Fruit fly (Drosophila melanogaster): Measurements from ENCODE around the gene Fur2.

Fur2 gene

dm6 chrX:16372492-16373350 is at the start of gene Fur2:
Gene Fur2, plus strand, starts transcription at chrX:16373086.
- TF ChIP-seq Dll (optimal IDR thresholded peaks at IDR 0.05) (no peak), psq (optimal IDR thresholded peaks at IDR 0.05) (no peak), pan (optimal IDR thresholded peaks at IDR 0.05) (no peak), CG8478 (optimal IDR thresholded peaks at IDR 0.05) (no peak), EcR (GFP tag; optimal IDR thresholded peaks at IDR 0.05) (no peak), usp (GFP tag; optimal IDR thresholded peaks at IDR 0.05) (no peak)

dm6 chrX:16323536-16323935 is 49.4 kb upstream of the Fur2 start:
- no peak for TF ChIP-seq usp (GFP tag; optimal IDR thresholded peaks at IDR 0.05)
- no peak for TF ChIP-seq Dll (optimal IDR thresholded peaks at IDR 0.05)
- no peak for TF ChIP-seq CG8478 (optimal IDR thresholded peaks at IDR 0.05)
- TF ChIP-seq psq (optimal IDR thresholded peaks at IDR 0.05): no peak
- no peak for TF ChIP-seq EcR (GFP tag; optimal IDR thresholded peaks at IDR 0.05)
- no peak for TF ChIP-seq pan (optimal IDR thresholded peaks at IDR 0.05)

DNA sequence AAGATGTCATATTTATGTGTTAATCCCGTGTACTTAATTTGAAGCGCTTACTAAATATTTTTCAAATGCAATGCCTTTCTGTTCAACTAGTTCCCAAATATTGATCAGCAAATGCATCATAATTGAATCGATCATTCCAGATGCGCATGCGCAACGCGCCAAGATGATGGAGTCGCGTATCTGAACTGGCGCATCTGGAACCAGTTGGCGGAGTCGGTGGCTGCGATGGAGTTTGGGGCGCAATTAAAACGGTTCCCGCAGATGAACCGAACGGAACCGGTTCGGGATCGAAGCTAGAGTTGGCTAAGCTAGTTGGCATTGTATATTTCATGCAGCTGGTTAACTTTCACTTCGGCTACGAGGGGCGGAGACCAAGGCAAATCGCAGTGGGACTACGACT is 47.4 kb upstream of the Fur2 start, which contains the start of gene CalpC:
CalpC (plus strand) TSS at position 292 of the 400 bp plus-strand sequence.
- TF ChIP-seq EcR (GFP tag; optimal IDR thresholded peaks at IDR 0.05) (no peak), pan (optimal IDR thresholded peaks at IDR 0.05) (no peak), usp (GFP tag; optimal IDR thresholded peaks at IDR 0.05) (no peak), CG8478 (optimal IDR thresholded peaks at IDR 0.05) (no peak), Dll (optimal IDR thresholded peaks at IDR 0.05) (no peak), psq (optimal IDR thresholded peaks at IDR 0.05) (no peak)

dm6 chrX:16330659-16331058 is 42.2 kb upstream of the Fur2 start, which contains the start of gene CG9919:
Gene CG9919, minus strand, starts transcription at chrX:16330759.
- TF ChIP-seq psq (optimal IDR thresholded peaks at IDR 0.05) (no peak), EcR (GFP tag; optimal IDR thresholded peaks at IDR 0.05) (no peak), CG8478 (optimal IDR thresholded peaks at IDR 0.05) (no peak), pan (optimal IDR thresholded peaks at IDR 0.05) (no peak), Dll (optimal IDR thresholded peaks at IDR 0.05) (no peak), usp (GFP tag; optimal IDR thresholded peaks at IDR 0.05) (no peak)

dm6 chrX:16331562-16332233 is 41.2 kb upstream of the Fur2 start:
- TF ChIP-seq EcR (GFP tag; optimal IDR thresholded peaks at IDR 0.05) (no peak), usp (GFP tag; optimal IDR thresholded peaks at IDR 0.05) (no peak), Dll (optimal IDR thresholded peaks at IDR 0.05) (no peak), psq (optimal IDR thresholded peaks at IDR 0.05) (no peak), pan (optimal IDR thresholded peaks at IDR 0.05) (no peak)

DNA sequence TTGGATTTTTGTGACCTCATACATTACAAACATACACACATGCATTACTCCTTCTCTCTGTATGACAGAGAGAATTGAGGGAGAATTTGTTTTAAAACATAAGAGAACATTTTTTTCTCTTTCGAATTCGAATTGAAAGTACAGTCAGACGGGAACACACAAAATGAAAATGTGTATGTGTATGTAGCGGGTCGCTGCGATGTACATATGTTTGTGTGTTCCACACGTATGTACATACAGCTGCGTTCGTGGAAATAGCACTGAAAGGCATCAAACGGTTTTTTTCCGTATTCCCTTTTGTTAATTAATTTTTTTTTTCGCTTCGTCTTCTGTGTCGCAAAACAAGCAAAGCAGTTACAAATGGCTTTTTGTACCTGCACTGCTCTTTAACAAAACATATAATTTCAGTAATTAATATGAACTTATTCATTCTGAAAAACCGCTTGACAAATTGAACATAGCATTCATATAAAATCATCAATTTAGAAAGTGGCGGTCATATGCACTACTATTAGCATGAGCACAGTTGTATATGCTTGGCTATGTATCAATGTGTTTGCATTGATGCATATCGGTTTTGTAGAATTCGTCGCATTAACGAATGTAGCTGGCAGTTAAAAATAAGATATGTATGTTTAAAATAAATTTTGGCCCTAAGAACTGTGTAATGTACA is 40.1 kb upstream of the Fur2 start:
- TF ChIP-seq CG8478 (optimal IDR thresholded peaks at IDR 0.05) (no peak), psq (optimal IDR thresholded peaks at IDR 0.05) (no peak), Dll (optimal IDR thresholded peaks at IDR 0.05) (no peak), pan (optimal IDR thresholded peaks at IDR 0.05) (no peak), EcR (GFP tag; optimal IDR thresholded peaks at IDR 0.05) (no peak), usp (GFP tag; optimal IDR thresholded peaks at IDR 0.05) (no peak)

DNA sequence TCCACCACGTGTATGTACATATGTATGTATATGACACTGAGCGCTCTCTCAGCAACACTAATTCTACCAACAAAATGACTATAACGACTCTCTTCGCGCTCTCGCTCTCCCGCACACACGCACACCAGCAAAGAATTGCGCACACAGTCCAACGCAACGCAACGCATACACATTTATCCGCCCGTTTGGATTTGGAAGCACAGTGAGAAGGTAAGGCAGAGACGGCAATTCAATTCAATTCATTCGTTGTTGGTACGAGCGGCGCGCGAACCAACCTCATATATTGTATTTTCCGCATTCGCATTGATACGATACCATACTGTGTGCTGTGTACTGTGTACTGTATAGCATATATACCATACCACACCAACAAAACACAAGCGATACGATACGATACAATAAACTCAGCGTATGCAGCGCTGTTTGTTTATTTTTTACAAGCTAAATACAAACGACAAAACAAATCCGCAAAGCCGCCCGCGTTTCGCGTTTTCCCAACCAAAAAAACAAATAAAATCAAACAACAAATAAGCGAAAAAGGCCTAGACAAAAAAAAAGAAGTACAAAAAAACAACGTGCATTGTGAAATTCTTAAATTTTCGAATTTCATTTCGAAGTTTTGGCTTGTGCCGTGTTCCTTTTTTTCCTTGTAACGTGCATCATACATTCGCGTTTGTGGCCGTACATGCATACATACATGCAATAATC is 39.3 kb upstream of the Fur2 start, which contains the start of the genes CG9921 and Dsp1:
CG9921 (minus strand) TSS at position 167 of the 708 bp plus-strand sequence.
Dsp1 (plus strand) TSS at position 179 of the 708 bp plus-strand sequence.
- no peak for TF ChIP-seq usp (GFP tag; optimal IDR thresholded peaks at IDR 0.05)
- no peak for TF ChIP-seq EcR (GFP tag; optimal IDR thresholded peaks at IDR 0.05)
- no peak for TF ChIP-seq pan (optimal IDR thresholded peaks at IDR 0.05)
- TF ChIP-seq CG8478 (optimal IDR thresholded peaks at IDR 0.05): no peak
- TF ChIP-seq Dll (optimal IDR thresholded peaks at IDR 0.05): no peak
- no peak for TF ChIP-seq psq (optimal IDR thresholded peaks at IDR 0.05)

DNA sequence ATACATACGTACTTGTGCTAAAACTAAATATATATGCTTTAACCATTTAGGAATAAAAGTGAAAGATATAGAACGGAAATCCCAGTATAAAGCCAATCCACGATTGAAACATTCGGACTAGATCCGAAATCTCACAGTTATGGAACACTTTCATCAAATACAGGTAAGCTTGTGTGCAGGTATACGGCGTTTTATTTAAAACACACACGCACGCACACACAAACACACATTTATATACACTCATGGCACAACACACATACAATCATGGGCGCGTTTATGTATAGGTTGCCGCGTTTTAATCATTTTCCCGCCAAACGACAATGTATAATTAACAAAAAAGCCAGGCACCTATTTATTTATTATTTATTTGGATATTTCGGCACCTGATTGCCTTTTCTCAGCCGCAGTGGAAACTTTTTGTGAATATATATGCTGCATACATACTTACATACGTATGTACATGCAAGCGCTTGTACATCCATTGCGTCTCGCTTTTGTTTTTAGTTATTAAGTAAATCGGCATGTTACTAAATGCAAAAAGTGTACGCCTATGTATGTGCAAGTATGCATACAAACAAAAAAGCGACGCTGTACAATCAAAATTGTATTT is 38.5 kb upstream of the Fur2 start:
- no peak for TF ChIP-seq Dll (optimal IDR thresholded peaks at IDR 0.05)
- no peak for TF ChIP-seq CG8478 (optimal IDR thresholded peaks at IDR 0.05)
- TF ChIP-seq EcR (GFP tag; optimal IDR thresholded peaks at IDR 0.05): no peak
- no peak for TF ChIP-seq psq (optimal IDR thresholded peaks at IDR 0.05)
- TF ChIP-seq pan (optimal IDR thresholded peaks at IDR 0.05): no peak
- TF ChIP-seq usp (GFP tag; optimal IDR thresholded peaks at IDR 0.05): no peak

DNA sequence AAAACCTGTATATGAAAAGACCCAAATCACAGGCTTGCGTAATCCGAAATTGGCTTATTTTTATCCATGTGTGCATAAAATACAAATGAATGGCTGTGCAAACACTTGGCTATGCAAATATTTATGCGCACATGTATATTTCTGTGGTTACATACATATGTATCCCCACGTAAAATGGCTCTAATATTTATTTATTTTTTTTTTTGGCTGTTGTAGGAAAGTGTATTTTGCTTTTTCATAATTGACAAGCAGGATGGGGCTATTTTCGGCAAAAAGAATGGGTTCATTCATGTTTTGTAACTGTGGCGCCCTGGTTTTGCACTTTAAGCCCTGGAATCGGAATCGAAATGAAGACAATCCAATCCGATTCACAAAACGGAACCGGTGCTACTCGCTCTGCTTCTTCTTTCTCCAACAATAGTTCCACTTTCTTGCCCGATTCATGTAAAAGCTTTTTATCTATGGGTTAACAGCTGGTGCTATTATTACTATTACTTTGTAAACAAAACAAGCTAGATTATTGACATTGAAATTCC is 37.7 kb upstream of the Fur2 start:
- TF ChIP-seq pan (optimal IDR thresholded peaks at IDR 0.05): no peak
- TF ChIP-seq usp (GFP tag; optimal IDR thresholded peaks at IDR 0.05): no peak
- TF ChIP-seq psq (optimal IDR thresholded peaks at IDR 0.05): no peak
- TF ChIP-seq Dll (optimal IDR thresholded peaks at IDR 0.05): no peak
- TF ChIP-seq EcR (GFP tag; optimal IDR thresholded peaks at IDR 0.05): no peak
- TF ChIP-seq CG8478 (optimal IDR thresholded peaks at IDR 0.05): no peak

DNA sequence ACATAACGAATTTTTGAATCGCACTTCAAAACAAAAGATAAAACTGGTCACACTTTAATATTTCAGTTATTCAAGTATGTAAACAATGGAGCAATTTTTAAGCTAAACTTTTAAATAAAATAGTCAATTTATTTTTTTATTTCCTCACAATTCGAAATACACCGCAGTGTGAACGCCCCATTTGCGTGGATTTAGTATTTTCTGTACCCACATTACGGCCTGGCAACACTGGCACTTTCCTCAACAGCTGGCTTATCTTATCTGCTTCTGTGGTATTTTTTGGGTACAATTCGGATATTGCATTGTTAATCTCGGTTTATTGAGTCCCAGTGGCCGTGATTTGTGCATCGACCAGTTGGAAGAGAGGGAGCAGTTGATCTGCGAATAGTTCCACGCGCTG is 22.8 kb upstream of the Fur2 start, which contains the start of gene sl:
sl (plus strand) TSS at position 254 of the 400 bp plus-strand sequence.
- TF ChIP-seq pan (optimal IDR thresholded peaks at IDR 0.05) (no peak), CG8478 (optimal IDR thresholded peaks at IDR 0.05) (no peak), EcR (GFP tag; optimal IDR thresholded peaks at IDR 0.05) (no peak), usp (GFP tag; optimal IDR thresholded peaks at IDR 0.05) (no peak), Dll (optimal IDR thresholded peaks at IDR 0.05) (no peak), psq (optimal IDR thresholded peaks at IDR 0.05) (no peak)

Data from whole organism.